Fruit fly (Drosophila melanogaster) whole organism, embryonic: ENCODE results near the gene CycG.
A peak's percentile ranks its signal among the peaks of the same experiment; 100 is the strongest.

ENCODE experiments used
- Bgb ChIP-seq: fragments of 200-800 bp; sonication (Bioruptor generic); IDR thresholded peaks from 2 replicates; pipeline ENCODE4 v1.3.6; 2022; ENCODE audit warnings: missing biosample characterization, missing genetic modification characterization; ENCODE audit not compliant: partially characterized antibody
- Bteb2 ChIP-seq: fragments of 200-800 bp; sonication (Bioruptor generic); optimal IDR thresholded peaks from 2 replicates; lab custom pipeline; 2016; ENCODE audit warnings: missing biosample characterization, missing genetic modification characterization
- CG10209 ChIP-seq: fragments of 200-800 bp; sonication (Bioruptor generic); optimal IDR thresholded peaks from 3 replicates; lab custom pipeline; 2017; ENCODE audit warnings: missing biosample characterization, mild to moderate bottlenecking, missing genetic modification characterization, missing genetic modification reagents
- CG10274 ChIP-seq: fragments of 200-800 bp; sonication (Bioruptor generic); optimal IDR thresholded peaks from 3 replicates; lab custom pipeline; 2017; ENCODE audit warnings: missing biosample characterization, mild to moderate bottlenecking, missing genetic modification characterization
- CG11695 ChIP-seq: fragments of 200-800 bp; sonication (Bioruptor generic); IDR thresholded peaks from 3 replicates; pipeline ENCODE4 v1.3.6; 2022; ENCODE audit warnings: missing biosample characterization, missing genetic modification characterization
- CG12071 ChIP-seq: fragments of 200-800 bp; sonication (Bioruptor generic); optimal IDR thresholded peaks from 3 replicates; lab custom pipeline; 2018; ENCODE audit warnings: missing biosample characterization, mild to moderate bottlenecking, missing genetic modification characterization
- CG12236 ChIP-seq: fragments of 200-800 bp; sonication (Bioruptor generic); optimal IDR thresholded peaks from 2 replicates; lab custom pipeline; 2016; ENCODE audit warnings: missing biosample characterization, missing genetic modification characterization
- CG14710 ChIP-seq: fragments of 200-800 bp; sonication (Bioruptor generic); optimal IDR thresholded peaks from 3 replicates; lab custom pipeline; 2019; ENCODE audit warnings: missing biosample characterization, mild to moderate bottlenecking, missing genetic modification characterization, moderate library complexity
- CG14860 ChIP-seq: fragments of 200-800 bp; sonication (Bioruptor generic); IDR thresholded peaks from 3 replicates; pipeline ENCODE4 v1.3.6; 2022; ENCODE audit warnings: missing biosample characterization, missing genetic modification characterization; ENCODE audit not compliant: partially characterized antibody
- CG15011 ChIP-seq: fragments of 200-800 bp; sonication (Bioruptor generic); optimal IDR thresholded peaks from 3 replicates; lab custom pipeline; 2018; ENCODE audit warnings: missing biosample characterization, mild to moderate bottlenecking, missing genetic modification characterization
- CG15269 ChIP-seq: fragments of 200-800 bp; sonication (Bioruptor generic); optimal IDR thresholded peaks from 2 replicates; lab custom pipeline; 2018; ENCODE audit warnings: missing biosample characterization, mild to moderate bottlenecking, missing genetic modification characterization, moderate library complexity
- CG15601 ChIP-seq: fragments of 200-800 bp; sonication (Bioruptor generic); optimal IDR thresholded peaks from 3 replicates; lab custom pipeline; 2019; ENCODE audit warnings: missing biosample characterization, mild to moderate bottlenecking, missing genetic modification characterization, moderate library complexity
- CG16813 ChIP-seq: fragments of 200-800 bp; sonication (Bioruptor generic); IDR thresholded peaks from 3 replicates; pipeline ENCODE4 v1.3.6; 2022; ENCODE audit warnings: missing biosample characterization, missing genetic modification characterization; ENCODE audit not compliant: partially characterized antibody
- CG16815 ChIP-seq: fragments of 200-800 bp; sonication (Bioruptor generic); optimal IDR thresholded peaks from 3 replicates; lab custom pipeline; 2017; ENCODE audit warnings: missing biosample characterization, mild to moderate bottlenecking, missing genetic modification characterization
- CG3065 ChIP-seq: fragments of 200-800 bp; sonication (Bioruptor generic); optimal IDR thresholded peaks from 2 replicates; lab custom pipeline; 2016; ENCODE audit warnings: missing biosample characterization, missing genetic modification characterization
- CG31441 ChIP-seq: fragments of 200-800 bp; sonication (Bioruptor generic); IDR thresholded peaks from 2 replicates; pipeline ENCODE4 v1.3.6; 2022; ENCODE audit warnings: missing biosample characterization, missing genetic modification characterization
- CG34376 ChIP-seq: fragments of 200-800 bp; sonication (Bioruptor generic); optimal IDR thresholded peaks from 2 replicates; lab custom pipeline; 2018; ENCODE audit warnings: missing biosample characterization, mild to moderate bottlenecking, missing genetic modification characterization
- CG34422 ChIP-seq: fragments of 200-800 bp; sonication (Bioruptor generic); IDR thresholded peaks from 3 replicates; pipeline ENCODE4 v1.3.6; 2022; ENCODE audit warnings: missing biosample characterization, missing genetic modification characterization
- CG4707 ChIP-seq: fragments of 200-800 bp; sonication (Bioruptor generic); optimal IDR thresholded peaks from 2 replicates; lab custom pipeline; 2018; ENCODE audit warnings: missing biosample characterization, mild to moderate bottlenecking, missing genetic modification characterization, moderate library complexity
- CG8478 ChIP-seq: fragments of >200 bp; optimal IDR thresholded peaks from 2 replicates; lab custom pipeline; 2018
- CG8924 ChIP-seq: fragments of 200-800 bp; optimal IDR thresholded peaks from 3 replicates; lab custom pipeline; 2019; ENCODE audit warnings: missing biosample characterization, mild to moderate bottlenecking, missing genetic modification characterization, moderate library complexity
- Dip2 ChIP-seq: fragments of 200-800 bp; sonication (Bioruptor generic); IDR thresholded peaks from 2 replicates; pipeline ENCODE4 v1.3.6; 2022; ENCODE audit warnings: missing biosample characterization, missing genetic modification characterization
- Dip3 ChIP-seq: fragments of 200-800 bp; sonication (Bioruptor generic); optimal IDR thresholded peaks from 3 replicates; lab custom pipeline; 2016; ENCODE audit warnings: missing biosample characterization, missing genetic modification characterization
- Dref ChIP-seq: fragments of 200-800 bp; sonication (Bioruptor generic); IDR thresholded peaks from 2 replicates; pipeline ENCODE4 v1.3.6; 2022; ENCODE audit warnings: missing biosample characterization, missing genetic modification characterization
- Gug ChIP-seq: fragments of 200-800 bp; sonication (Bioruptor generic); IDR thresholded peaks from 4 replicates; pipeline ENCODE4 v1.3.6; 2022; ENCODE audit warnings: missing biosample characterization, missing genetic modification characterization
- Lpt ChIP-seq: fragments of >200 bp; optimal IDR thresholded peaks from 2 replicates; lab custom pipeline; 2018; ENCODE audit warnings: missing biosample characterization, missing genetic modification characterization
- NFAT ChIP-seq: fragments of 200-800 bp; sonication (Bioruptor generic); IDR thresholded peaks from 2 replicates; pipeline ENCODE4 v1.3.6; 2022; ENCODE audit warnings: missing biosample characterization, missing genetic modification characterization
- Nf-YB ChIP-seq: fragments of 200-800 bp; sonication (Bioruptor generic); optimal IDR thresholded peaks from 3 replicates; lab custom pipeline; 2019; ENCODE audit warnings: missing biosample characterization, mild to moderate bottlenecking, missing genetic modification characterization, moderate library complexity
- Opbp ChIP-seq: fragments of 200-800 bp; sonication (Bioruptor generic); IDR thresholded peaks from 3 replicates; pipeline ENCODE4 v1.3.6; 2022; ENCODE audit warnings: missing biosample characterization, missing genetic modification characterization; ENCODE audit not compliant: partially characterized antibody
- Ravus ChIP-seq: fragments of 200-800 bp; sonication (Bioruptor generic); IDR thresholded peaks from 2 replicates; pipeline ENCODE4 v1.3.6; 2022; ENCODE audit warnings: missing biosample characterization, missing genetic modification characterization
- Xbp1 ChIP-seq: fragments of 200-800 bp; sonication (Bioruptor generic); optimal IDR thresholded peaks from 3 replicates; lab custom pipeline; 2016; ENCODE audit warnings: missing biosample characterization, mild to moderate bottlenecking, missing genetic modification characterization
- al ChIP-seq: fragments of 200-800 bp; sonication (Bioruptor generic); IDR thresholded peaks from 2 replicates; pipeline ENCODE4 v1.3.6; 2022; ENCODE audit warnings: missing biosample characterization, missing genetic modification characterization
- ase ChIP-seq: fragments of 200-800 bp; sonication (Bioruptor generic); IDR thresholded peaks from 3 replicates; pipeline ENCODE4 v1.3.6; 2022; ENCODE audit warnings: missing biosample characterization, missing genetic modification characterization
- bowl ChIP-seq: fragments of 200-800 bp; sonication (Bioruptor generic); IDR thresholded peaks from 2 replicates; pipeline ENCODE4 v1.3.6; 2022; ENCODE audit warnings: missing biosample characterization, missing genetic modification characterization
- br ChIP-seq: fragments of >200 bp; optimal IDR thresholded peaks from 2 replicates; lab custom pipeline; 2017
- bsh ChIP-seq, 2 experiments: fragments of 200-800 bp; sonication (Bioruptor generic); optimal IDR thresholded peaks; 2 replicates each; lab custom pipeline; 2017 to 2018; ENCODE audit warnings: mild to moderate bottlenecking in 2 of 2, missing biosample characterization in 2 of 2, missing genetic modification characterization in 2 of 2, moderate library complexity in 1 of 2
- corto ChIP-seq: fragments of 200-800 bp; sonication (Bioruptor generic); optimal IDR thresholded peaks from 2 replicates; lab custom pipeline; 2016; ENCODE audit warnings: missing biosample characterization, mild to moderate bottlenecking, missing genetic modification characterization, moderate library complexity
- da ChIP-seq: fragments of 200-800 bp; sonication (Bioruptor generic); optimal IDR thresholded peaks from 2 replicates; lab custom pipeline; 2016; ENCODE audit warnings: missing biosample characterization, missing genetic modification characterization
- dan ChIP-seq: fragments of 200-800 bp; sonication (Bioruptor generic); IDR thresholded peaks from 2 replicates; pipeline ENCODE4 v1.3.6; 2022; ENCODE audit warnings: missing biosample characterization, missing genetic modification characterization
- dpn ChIP-seq, 2 experiments: fragments of 200-800 bp; sonication (Bioruptor generic); optimal IDR thresholded peaks; 3 replicates each; lab custom pipeline; 2016; ENCODE audit warnings: missing biosample characterization in 2 of 2, missing genetic modification characterization in 2 of 2
- inv ChIP-seq: fragments of 200-800 bp; sonication (Bioruptor generic); IDR thresholded peaks from 2 replicates; pipeline ENCODE4 v1.3.6; 2022; ENCODE audit warnings: missing biosample characterization, missing genetic modification characterization; ENCODE audit not compliant: partially characterized antibody
- nau ChIP-seq: fragments of 200-800 bp; sonication (Bioruptor generic); optimal IDR thresholded peaks from 3 replicates; lab custom pipeline; 2017; ENCODE audit warnings: missing biosample characterization, mild to moderate bottlenecking, missing genetic modification characterization, missing genetic modification reagents
- nerfin-1 ChIP-seq: fragments of 200-800 bp; sonication (Bioruptor generic); optimal IDR thresholded peaks from 3 replicates; lab custom pipeline; 2019; ENCODE audit warnings: missing biosample characterization, mild to moderate bottlenecking, missing genetic modification characterization, moderate library complexity
- pfk ChIP-seq: fragments of 200-800 bp; sonication (Bioruptor generic); optimal IDR thresholded peaks from 2 replicates; lab custom pipeline; 2018; ENCODE audit warnings: missing biosample characterization, mild to moderate bottlenecking, missing genetic modification characterization, moderate library complexity
- stc ChIP-seq: fragments of 200-800 bp; sonication (Bioruptor generic); IDR thresholded peaks from 2 replicates; pipeline ENCODE4 v1.3.6; 2022; ENCODE audit warnings: missing biosample characterization, missing genetic modification characterization
- sug ChIP-seq: fragments of 200-800 bp; optimal IDR thresholded peaks from 2 replicates; lab custom pipeline; 2019; ENCODE audit warnings: missing biosample characterization, mild to moderate bottlenecking, missing genetic modification characterization, moderate library complexity
- toy ChIP-seq: fragments of 200-800 bp; sonication (Bioruptor generic); IDR thresholded peaks from 2 replicates; pipeline ENCODE4 v1.3.6; 2022; ENCODE audit warnings: missing biosample characterization, missing genetic modification characterization
- ttk ChIP-seq: fragments of 200-800 bp; sonication (Bioruptor generic); IDR thresholded peaks from 2 replicates; pipeline ENCODE4 v2.1.2; 2022; ENCODE audit warnings: missing biosample characterization, missing genetic modification characterization
- unpg ChIP-seq: fragments of 200-800 bp; sonication (Bioruptor generic); optimal IDR thresholded peaks from 3 replicates; lab custom pipeline; 2018; ENCODE audit warnings: missing biosample characterization, mild to moderate bottlenecking, missing genetic modification characterization, moderate library complexity
- zfh2 ChIP-seq: fragments of 200-800 bp; sonication (Bioruptor generic); optimal IDR thresholded peaks from 2 replicates; lab custom pipeline; 2016; ENCODE audit warnings: missing biosample characterization, missing genetic modification characterization

CycG gene

DNA sequence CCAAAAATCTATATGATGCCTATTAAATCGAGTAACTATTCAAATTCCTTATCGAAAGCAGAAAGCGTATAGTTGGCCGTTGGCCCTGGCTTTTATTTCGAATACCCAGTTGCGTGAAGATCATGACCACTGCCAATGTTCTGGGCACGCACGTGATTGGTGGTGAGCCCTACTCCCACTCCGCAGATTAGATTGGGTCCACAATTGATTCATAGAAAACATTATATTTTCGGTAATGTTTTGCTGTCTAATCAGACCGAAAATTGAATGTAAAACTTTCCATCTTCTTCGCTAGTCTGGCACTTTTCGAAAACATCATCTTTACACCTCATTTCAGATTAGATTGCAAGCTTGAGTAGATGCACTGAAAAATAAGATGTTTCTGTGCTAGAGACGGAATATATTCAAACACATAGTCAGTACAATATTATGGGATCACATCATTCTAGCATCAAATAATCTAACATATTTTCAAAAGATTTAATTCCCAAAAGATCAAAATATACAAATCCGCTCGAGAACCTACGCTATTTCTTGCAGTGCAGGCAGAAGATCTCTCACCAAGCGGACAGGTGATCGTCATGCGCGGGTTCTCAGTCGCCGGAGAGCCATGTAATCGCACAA is 20.1 kb downstream of the CycG start, which contains the start of gene CG1774 (continued):
- TF ChIP-seq CG15011 (GFP tag; lab: Kevin White, UChicago) = peak; percentile 70
- TF ChIP-seq CG15269 (tag; lab: Kevin White, UChicago) = peak; percentile 83
- peak; percentile 72 for TF ChIP-seq CG12071
- TF ChIP-seq Gug (GFP tag; lab: Robert Waterston, UW) = peak; percentile 53; the same call in 3 of the 4 replicates
- TF ChIP-seq Nf-YB = peak; percentile 31
- TF ChIP-seq CG34376 (GFP tag; lab: Kevin White, UChicago) = peak; percentile 79
- peak; percentile 71 for TF ChIP-seq stc (GFP tag; lab: Robert Waterston, UW)
- peak; percentile 84 to 89 for TF ChIP-seq dpn (GFP tag; optimal IDR thresholded peaks at IDR 0.05; lab: Kevin White, UChicago)
- TF ChIP-seq Dip3 = peak; percentile 89
- TF ChIP-seq Bgb (GFP tag; lab: Robert Waterston, UW) = no peak
- TF ChIP-seq NFAT = peak; percentile 74
- no peak for TF ChIP-seq da (GFP tag; lab: Kevin White, UChicago)
- no peak for TF ChIP-seq CG14860 (GFP tag; lab: Robert Waterston, UW)
- TF ChIP-seq CG11695 (GFP tag; lab: Robert Waterston, UW) = peak; percentile 79
- peak; percentile 78 for TF ChIP-seq unpg (GFP tag; lab: Kevin White, UChicago)
- TF ChIP-seq br (lab: Kevin White, UChicago) = no peak
- TF ChIP-seq dan (GFP tag; lab: Robert Waterston, UW) = no peak
- no peak for TF ChIP-seq CG3065 (GFP tag; lab: Kevin White, UChicago)
- no peak for TF ChIP-seq nerfin-1
- TF ChIP-seq zfh2 (GFP tag; lab: Kevin White, UChicago) = peak; percentile 89
- TF ChIP-seq sug = peak; percentile 74
- TF ChIP-seq pfk (GFP tag; lab: Kevin White, UChicago) = no peak
- no peak for TF ChIP-seq inv (GFP tag; lab: Robert Waterston, UW)
- TF ChIP-seq Lpt = no peak
- no peak for TF ChIP-seq CG16813
- TF ChIP-seq CG8924 (tag; lab: Kevin White, UChicago) = peak; percentile 75
- peak; percentile 39 for TF ChIP-seq CG12236 (GFP tag; lab: Kevin White, UChicago)
- no peak for TF ChIP-seq CG4707
- peak; percentile 43; the same call in 1 of the 3 replicates for TF ChIP-seq ase (GFP tag; lab: Robert Waterston, UW)
- TF ChIP-seq nau = peak; percentile 64
- TF ChIP-seq toy = peak; percentile 65
- peak; percentile 60 for TF ChIP-seq CG16815 (GFP tag; lab: Kevin White, UChicago)
- peak; percentile 77 for TF ChIP-seq CG10209 (GFP tag; lab: Kevin White, UChicago)
- no peak for TF ChIP-seq CG8478
- TF ChIP-seq CG15601 (tag; lab: Kevin White, UChicago) = peak; percentile 31
- peak; percentile 79 for TF ChIP-seq Xbp1 (GFP tag; lab: Kevin White, UChicago)
- TF ChIP-seq al (GFP tag; lab: Robert Waterston, UW) = peak; percentile 81
- TF ChIP-seq bowl (GFP tag; lab: Robert Waterston, UW) = 0 out of 2 replicates have a peak, but pooled peaks have one; percentile 28
- peak in 1 of 2 experiments; percentile 75 for TF ChIP-seq bsh (GFP tag; optimal IDR thresholded peaks at IDR 0.05; lab: Kevin White, UChicago)
- TF ChIP-seq ttk (GFP tag; lab: Robert Waterston, UW) = peak; percentile 36; the same call in 1 of the 2 replicates
- TF ChIP-seq Ravus = peak; percentile 22
- peak; percentile 84 for TF ChIP-seq Bteb2 (GFP tag; lab: Kevin White, UChicago)
- TF ChIP-seq corto (GFP tag; lab: Kevin White, UChicago) = peak; percentile 84
- peak; percentile 47 for TF ChIP-seq CG10274 (GFP tag; lab: Kevin White, UChicago)
- 0 out of 3 replicates have a peak, but pooled peaks have one; percentile 47 for TF ChIP-seq CG34422 (GFP tag; lab: Robert Waterston, UW)
- no peak for TF ChIP-seq Dref (GFP tag; lab: Robert Waterston, UW)
- no peak for TF ChIP-seq Dip2 (GFP tag; lab: Robert Waterston, UW)
- TF ChIP-seq CG14710 (tag; lab: Kevin White, UChicago) = peak; percentile 35
- no peak for TF ChIP-seq Opbp (GFP tag; lab: Robert Waterston, UW)
- TF ChIP-seq CG31441 = peak; percentile 64
